Worm (Caenorhabditis elegans): Measurements from ENCODE around the gene ceh-38.

DNA sequence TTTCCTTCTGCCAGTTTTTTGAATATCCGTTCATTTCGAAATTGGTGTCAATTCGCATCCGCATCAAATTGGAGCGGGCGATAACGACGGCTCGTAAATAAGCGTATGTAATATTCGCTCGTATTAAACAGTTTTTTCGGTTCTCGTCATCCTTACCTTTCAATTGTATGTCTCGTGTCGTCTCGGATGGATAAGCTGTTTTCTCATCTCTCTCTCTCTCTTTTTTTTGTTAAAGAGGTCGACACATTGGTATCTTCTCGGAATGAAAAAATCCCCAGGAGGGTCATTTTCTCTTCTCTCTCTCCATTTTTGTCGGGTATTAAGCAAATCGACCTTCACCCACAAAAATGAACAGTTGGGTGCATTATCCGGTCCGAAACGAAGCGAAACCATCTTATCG, 27.6 kb downstream of the ceh-38 start:
- TF ChIP-seq nhr-77 (tag; optimal IDR thresholded peaks at IDR 0.05) (no peak), skn-1 (tag; optimal IDR thresholded peaks at IDR 0.05) (no peak), unc-62 (GFP tag; optimal IDR thresholded peaks at IDR 0.05) (no peak), mml-1 (tag; optimal IDR thresholded peaks at IDR 0.05) (no peak), lin-39 (tag; optimal IDR thresholded peaks at IDR 0.05) (no peak), aly-2 (tag; optimal IDR thresholded peaks at IDR 0.05) (no peak), fos-1 (tag; optimal IDR thresholded peaks at IDR 0.05) (no peak), fkh-10 (GFP tag; optimal IDR thresholded peaks at IDR 0.05) (no peak), R02D3.7 (tag; optimal IDR thresholded peaks at IDR 0.05) (no peak), mdl-1 (tag; optimal IDR thresholded peaks at IDR 0.05) (no peak), ama-1 (optimal IDR thresholded peaks at IDR 0.05) (no peak), elt-3 (tag; optimal IDR thresholded peaks at IDR 0.05) (no peak), ZK546.5 (tag; optimal IDR thresholded peaks at IDR 0.05) (no peak), nhr-28 (tag; optimal IDR thresholded peaks at IDR 0.05) (no peak)

All from whole organism, L3 larva.